Fruit fly (Drosophila melanogaster): ENCODE results near the gene Nubpl.

DNA sequence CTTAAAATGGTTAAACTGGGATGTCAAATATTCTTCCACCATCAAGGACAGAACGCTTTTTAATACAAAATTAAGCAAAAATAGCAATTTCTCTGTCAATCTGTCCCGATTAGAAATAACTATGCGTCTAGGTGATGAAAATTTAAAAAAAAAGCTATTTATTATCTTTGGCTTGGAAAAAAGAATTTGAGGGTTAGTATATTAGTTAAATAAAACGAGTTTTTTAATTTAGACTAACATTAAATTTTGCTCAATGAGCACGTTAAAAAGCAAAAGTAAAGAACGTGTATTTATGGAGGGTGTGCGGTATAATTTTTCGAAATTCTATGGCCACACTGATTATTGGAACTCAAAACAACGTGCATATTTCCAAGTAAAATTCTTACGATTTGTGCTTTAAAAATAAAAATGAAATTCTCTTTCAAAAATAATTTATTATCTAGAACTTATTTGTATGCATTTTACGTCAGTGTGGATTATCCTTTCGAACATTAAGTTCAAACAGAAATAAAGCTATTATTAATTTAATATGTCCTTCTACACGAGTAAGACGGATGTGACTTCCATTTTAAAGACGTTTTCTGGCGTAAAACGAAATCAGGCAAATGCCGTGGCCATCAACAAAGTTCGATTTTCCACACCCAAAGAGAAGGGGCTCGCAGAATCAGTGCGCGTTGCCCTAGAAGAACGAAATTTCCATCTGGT, 10.0 kb downstream of the Nubpl start, which contains the start of gene Tif-IA:
- no peak for TF ChIP-seq pad (GFP tag; optimal IDR thresholded peaks at IDR 0.05)
- TF ChIP-seq cnc (optimal IDR thresholded peaks at IDR 0.05), result no peak
- no peak for TF ChIP-seq CG12768 (GFP tag; optimal IDR thresholded peaks at IDR 0.05)
- no peak for TF ChIP-seq kay (GFP tag; ENCODE audit: borderline replicate concordance)
- no peak for TF ChIP-seq Hr96 (GFP tag; optimal IDR thresholded peaks at IDR 0.05)
